Worm (Caenorhabditis elegans): Measurements from ENCODE around the gene T22D1.5.

Gene T22D1.5

ce11 chrIV:6912851-6913588 lies 9.3 kb downstream of the T22D1.5 start, which contains the start of gene T22D1.3:
T22D1.3 (plus strand) TSS chrIV:6913538.
- TF ChIP-seq nhr-20 (tag; optimal IDR thresholded peaks at IDR 0.05) (no peak), unc-86 (tag; optimal IDR thresholded peaks at IDR 0.05) (peak; percentile 30), dsc-1 (tag; optimal IDR thresholded peaks at IDR 0.05) (peak; percentile 46), ces-1 (GFP tag; optimal IDR thresholded peaks at IDR 0.05) (no peak), nhr-47 (tag; optimal IDR thresholded peaks at IDR 0.05) (no peak), unc-130 (tag; optimal IDR thresholded peaks at IDR 0.05) (no peak), ceh-88 (GFP tag; IDR thresholded peaks at IDR 0.05) (no peak), ceh-82 (tag; optimal IDR thresholded peaks at IDR 0.05) (no peak), fkh-8 (tag; optimal IDR thresholded peaks at IDR 0.05) (peak; percentile 46), fos-1 (tag; optimal IDR thresholded peaks at IDR 0.05) (no peak), ets-5 (GFP tag; IDR thresholded peaks at IDR 0.05) (no peak), nhr-12 (tag; optimal IDR thresholded peaks at IDR 0.05) (no peak), aly-2 (tag; optimal IDR thresholded peaks at IDR 0.05) (no peak), efl-1 (optimal IDR thresholded peaks at IDR 0.05) (no peak), efl-1 (GFP tag; optimal IDR thresholded peaks at IDR 0.05 in 1 of 2) (peak in 1 of 2 experiments; percentile 88), vab-15 (tag; optimal IDR thresholded peaks at IDR 0.05) (no peak)

ce11 chrIV:6914161-6914585 lies 10.4 kb downstream of the T22D1.5 start:
- peak; percentile 8 for TF ChIP-seq nhr-85 (tag)
- peak; percentile 52 for TF ChIP-seq nhr-19 (GFP tag; conservative IDR thresholded peaks at IDR 0.05)
- TF ChIP-seq nhr-47 (tag; optimal IDR thresholded peaks at IDR 0.05), result peak; percentile 8
- TF ChIP-seq snpc-4 (tag; optimal IDR thresholded peaks at IDR 0.05), result peak; percentile 71

- TF ChIP-seq grh-1 (GFP tag; IDR thresholded peaks at IDR 0.05), result no peak
- TF ChIP-seq ama-1 (optimal IDR thresholded peaks at IDR 0.05), result no peak
These were observed 13.1 kb downstream of the T22D1.5 start for ce11 chrIV:6916831-6917230.

ce11 chrIV:6919318-6919717 lies 15.6 kb downstream of the T22D1.5 start, which contains the start of gene ruvb-2:
ruvb-2 (minus strand) TSS chrIV:6919406.
- TF ChIP-seq skn-1 (tag; optimal IDR thresholded peaks at IDR 0.05) (peak; percentile 93), nhr-47 (tag; optimal IDR thresholded peaks at IDR 0.05) (peak; percentile 93), aly-2 (tag; optimal IDR thresholded peaks at IDR 0.05) (peak; percentile 59), efl-1 (optimal IDR thresholded peaks at IDR 0.05) (peak; percentile 88 to 91), efl-1 (GFP tag; optimal IDR thresholded peaks at IDR 0.05 in 1 of 2) (peak; percentile 92 to 99), pax-3 (tag; optimal IDR thresholded peaks at IDR 0.05) (peak; percentile 65), ceh-82 (tag; optimal IDR thresholded peaks at IDR 0.05) (peak; percentile 77 to 92 (median 77)), nhr-11 (tag; optimal IDR thresholded peaks at IDR 0.05) (peak; percentile 68), aha-1 (tag; optimal IDR thresholded peaks at IDR 0.05) (peak; percentile 4), alr-1 (tag; optimal IDR thresholded peaks at IDR 0.05; ENCODE audit: borderline replicate concordance) (no peak), lin-13 (GFP tag; optimal IDR thresholded peaks at IDR 0.05) (peak; percentile 87), mep-1 (tag; optimal IDR thresholded peaks at IDR 0.05) (peak; percentile 98), hlh-4 (tag; optimal IDR thresholded peaks at IDR 0.05) (no peak), nhr-28 (tag; optimal IDR thresholded peaks at IDR 0.05) (no peak), nhr-20 (tag; optimal IDR thresholded peaks at IDR 0.05) (peak; percentile 88), tlp-1 (tag; optimal IDR thresholded peaks at IDR 0.05) (no peak), hpl-2 (GFP tag; optimal IDR thresholded peaks at IDR 0.05) (peak; percentile 42), ceh-88 (GFP tag; IDR thresholded peaks at IDR 0.05) (peak; percentile 54), ztf-11 (tag; optimal IDR thresholded peaks at IDR 0.05) (peak in 1 of 2 experiments; percentile 62), snu-23 (GFP tag; optimal IDR thresholded peaks at IDR 0.05) (peak; percentile 93), tbx-2 (tag; optimal IDR thresholded peaks at IDR 0.05) (peak; percentile 88), nhr-237 (tag; optimal IDR thresholded peaks at IDR 0.05) (peak; percentile 48), fkh-4 (tag; optimal IDR thresholded peaks at IDR 0.05; ENCODE audit: borderline replicate concordance) (peak; percentile 60), unc-130 (tag; optimal IDR thresholded peaks at IDR 0.05) (peak; percentile 92), nhr-77 (tag; optimal IDR thresholded peaks at IDR 0.05) (peak; percentile 71), ceh-8 (GFP tag; optimal IDR thresholded peaks at IDR 0.05) (peak; percentile 81), ztf-4 (tag; optimal IDR thresholded peaks at IDR 0.05) (peak; percentile 71), unc-98 (GFP tag; IDR thresholded peaks at IDR 0.05) (no peak), elt-2 (tag; optimal IDR thresholded peaks at IDR 0.05) (peak; percentile 44), jun-1 (tag; optimal IDR thresholded peaks at IDR 0.05) (peak; percentile 77), nhr-12 (tag; optimal IDR thresholded peaks at IDR 0.05) (no peak), hlh-17 (GFP tag; optimal IDR thresholded peaks at IDR 0.05; ENCODE audit: borderline replicate concordance) (no peak), C16A3.4 (tag; optimal IDR thresholded peaks at IDR 0.05) (peak; percentile 92), pqm-1 (tag; optimal IDR thresholded peaks at IDR 0.05) (no peak)
